Fruit fly (Drosophila melanogaster) whole organism, wandering third instar larva: ENCODE measurements around the gene CG34348.
A peak's percentile ranks its signal among the peaks of the same experiment; 100 is the strongest.

Experiments
- Abd-B ChIP-seq: fragments of >200 bp; optimal IDR thresholded peaks from 2 replicates; lab custom pipeline; 2017; ENCODE audit warnings: missing biosample characterization, missing genetic modification characterization
- OdsH ChIP-seq: fragments of 200-800 bp; sonication (Bioruptor generic); optimal IDR thresholded peaks from 2 replicates; lab custom pipeline; 2016; ENCODE audit warnings: missing biosample characterization, mild to moderate bottlenecking, missing genetic modification characterization
- fru ChIP-seq: fragments of 200-800 bp; sonication (Bioruptor generic); optimal IDR thresholded peaks from 3 replicates; lab custom pipeline; 2016; ENCODE audit warnings: missing biosample characterization, mild to moderate bottlenecking, missing genetic modification characterization
- pan ChIP-seq: fragments of >200 bp; optimal IDR thresholded peaks from 2 replicates; lab custom pipeline; 2017
- psq ChIP-seq: fragments of 200-800 bp; sonication (Bioruptor generic); optimal IDR thresholded peaks from 3 replicates; lab custom pipeline; 2017; ENCODE audit warnings: missing biosample characterization, mild to moderate bottlenecking, missing genetic modification characterization, moderate library complexity

DNA sequence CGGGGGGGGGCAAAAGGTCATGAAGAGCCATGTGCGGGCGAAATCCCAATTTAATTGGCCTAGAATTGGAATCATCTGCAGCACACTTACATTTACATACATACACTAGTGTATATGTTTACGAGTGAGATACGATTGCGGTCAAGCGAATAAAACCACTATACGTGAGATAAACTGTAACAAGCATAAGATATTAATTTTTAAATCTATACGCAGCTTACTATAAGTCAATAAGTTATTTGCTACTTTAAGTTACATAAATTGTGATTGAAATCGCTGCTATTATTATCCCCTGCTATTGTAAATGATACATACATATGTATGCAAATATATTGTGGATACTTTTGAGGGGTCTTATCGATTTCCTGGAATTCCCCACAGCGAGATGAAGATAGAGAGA, 39.5 kb downstream of the CG34348 start:
- TF ChIP-seq OdsH (GFP tag; lab: Kevin White, UChicago) (no peak), fru (GFP tag; lab: Kevin White, UChicago) (peak; percentile 3), Abd-B (no peak), psq (GFP tag; lab: Kevin White, UChicago) (no peak), pan (lab: Kevin White, UChicago) (no peak)
